Worm (Caenorhabditis elegans) whole organism, L3 larva: ENCODE data around the gene C56G2.15.

Experiments
- aly-2 ChIP-seq: fragments of 150-350 bp; optimal IDR thresholded peaks from 2 replicates; lab custom pipeline; 2014; ENCODE audit warnings: missing biosample characterization, missing genetic modification characterization
- ama-1 ChIP-seq: fragments of 150-350 bp; optimal IDR thresholded peaks from 2 replicates; lab custom pipeline; 2018
- ceh-16 ChIP-seq: sonication (generic microtip); optimal IDR thresholded peaks from 2 replicates; lab custom pipeline; 2017; ENCODE audit warnings: missing biosample characterization, missing genetic modification characterization
- ceh-28 ChIP-seq: fragments of 150-350 bp; optimal IDR thresholded peaks from 2 replicates; lab custom pipeline; 2014; ENCODE audit warnings: missing biosample characterization, missing genetic modification reagents, missing genetic modification characterization
- daf-12 ChIP-seq: fragments of 150-350 bp; optimal IDR thresholded peaks from 2 replicates; lab custom pipeline; 2014; ENCODE audit warnings: missing biosample characterization, missing genetic modification reagents, missing genetic modification characterization
- egl-27 ChIP-seq: sonication (generic microtip); optimal IDR thresholded peaks from 4 replicates; lab custom pipeline; 2017; ENCODE audit warnings: missing biosample characterization, missing genetic modification reagents, missing genetic modification characterization
- egl-5 ChIP-seq: fragments of 150-350 bp; optimal IDR thresholded peaks from 2 replicates; lab custom pipeline; 2017; ENCODE audit warnings: missing biosample characterization, missing genetic modification reagents, missing genetic modification characterization, inconsistent platforms
- elt-1 ChIP-seq: fragments of 150-350 bp; optimal IDR thresholded peaks from 2 replicates; lab custom pipeline; 2014; ENCODE audit warnings: missing biosample characterization, missing genetic modification characterization
- elt-2 ChIP-seq: sonication (generic microtip); optimal IDR thresholded peaks from 2 replicates; lab custom pipeline; 2016; ENCODE audit warnings: missing genetic modification reagents, mild to moderate bottlenecking, missing genetic modification characterization, missing compliant biosample characterization
- eor-1 ChIP-seq, 2 experiments: fragments of 150-350 bp; optimal IDR thresholded peaks; 2 replicates each; lab custom pipeline; 2014 to 2018; ENCODE audit warnings: missing biosample characterization in 2 of 2, missing genetic modification characterization in 2 of 2
- fkh-10 ChIP-seq: sonication (generic microtip); optimal IDR thresholded peaks from 2 replicates; lab custom pipeline; 2017; ENCODE audit warnings: missing biosample characterization, missing genetic modification reagents, missing genetic modification characterization
- fkh-2 ChIP-seq: fragments of 150-350 bp; optimal IDR thresholded peaks from 2 replicates; lab custom pipeline; 2014; ENCODE audit warnings: missing biosample characterization, missing genetic modification reagents, missing genetic modification characterization
- fos-1 ChIP-seq: fragments of 150-350 bp; optimal IDR thresholded peaks from 2 replicates; lab custom pipeline; 2014; ENCODE audit warnings: missing biosample characterization, missing genetic modification characterization
- jun-1 ChIP-seq: fragments of 150-350 bp; optimal IDR thresholded peaks from 2 replicates; lab custom pipeline; 2014; ENCODE audit warnings: missing biosample characterization, missing genetic modification reagents, missing genetic modification characterization
- lin-15B ChIP-seq: fragments of 150-350 bp; optimal IDR thresholded peaks from 2 replicates; lab custom pipeline; 2014; ENCODE audit warnings: missing biosample characterization, missing genetic modification characterization
- nfya-1 ChIP-seq: sonication (generic microtip); optimal IDR thresholded peaks from 2 replicates; lab custom pipeline; 2017; ENCODE audit warnings: missing genetic modification characterization, mild to moderate bottlenecking, missing compliant biosample characterization, antibody characterized with exemption, moderate library complexity; ENCODE audit not compliant: insufficient read depth
- nhr-11 ChIP-seq: fragments of 150-350 bp; optimal IDR thresholded peaks from 2 replicates; lab custom pipeline; 2014; ENCODE audit warnings: missing biosample characterization, missing genetic modification characterization
- nhr-12 ChIP-seq: fragments of 150-350 bp; optimal IDR thresholded peaks from 2 replicates; lab custom pipeline; 2014; ENCODE audit warnings: missing biosample characterization, missing genetic modification characterization
- nhr-25 ChIP-seq: sonication (generic microtip); optimal IDR thresholded peaks from 2 replicates; lab custom pipeline; 2017; ENCODE audit warnings: missing biosample characterization, missing genetic modification characterization
- nhr-43 ChIP-seq: sonication (generic microtip); optimal IDR thresholded peaks from 2 replicates; lab custom pipeline; 2016; ENCODE audit warnings: mild to moderate bottlenecking, missing genetic modification characterization, missing compliant biosample characterization; ENCODE audit not compliant: poor library complexity, severe bottlenecking
- nhr-67 ChIP-seq: fragments of 150-350 bp; optimal IDR thresholded peaks from 2 replicates; lab custom pipeline; 2014; ENCODE audit warnings: missing biosample characterization, missing genetic modification characterization
- pha-4 ChIP-seq: fragments of 150-350 bp; optimal IDR thresholded peaks from 2 replicates; lab custom pipeline; 2014; ENCODE audit warnings: missing biosample characterization, missing genetic modification reagents, missing genetic modification characterization
- pqm-1 ChIP-seq: fragments of 150-350 bp; optimal IDR thresholded peaks from 2 replicates; lab custom pipeline; 2017; ENCODE audit warnings: missing biosample characterization, missing genetic modification characterization, inconsistent platforms
- skn-1 ChIP-seq: fragments of 150-350 bp; optimal IDR thresholded peaks from 2 replicates; lab custom pipeline; 2014; ENCODE audit warnings: missing biosample characterization, missing genetic modification characterization
- snpc-4 ChIP-seq: fragments of 150-350 bp; optimal IDR thresholded peaks from 2 replicates; lab custom pipeline; 2014; ENCODE audit warnings: missing biosample characterization, missing genetic modification characterization
- tbx-2 ChIP-seq: sonication (generic microtip); optimal IDR thresholded peaks from 2 replicates; lab custom pipeline; 2016; ENCODE audit warnings: mild to moderate bottlenecking, missing genetic modification characterization, missing compliant biosample characterization
- unc-62 ChIP-seq: fragments of 150-350 bp; sonication (generic microtip); optimal IDR thresholded peaks from 4 replicates; lab custom pipeline; 2014; ENCODE audit warnings: missing biosample characterization, missing genetic modification reagents, missing genetic modification characterization
- ztf-11 ChIP-seq: fragments of 150-350 bp; optimal IDR thresholded peaks from 2 replicates; lab custom pipeline; 2014; ENCODE audit warnings: missing biosample characterization, missing genetic modification characterization

C56G2.15 gene

ce11 chrIII:6359171-6359854 is 8.4 kb downstream of the C56G2.15 start:
- TF ChIP-seq jun-1 (peak; percentile 31), nhr-25 (tag; lab: Kevin White, UChicago) (peak; percentile 59), pqm-1 (tag; lab: Kevin White, UChicago) (no peak)

ce11 chrIII:6358704-6359103 is 9.0 kb downstream of the C56G2.15 start:
- no peak for TF ChIP-seq ztf-11
- TF ChIP-seq nhr-11 (tag; lab: Kevin White, UChicago) = no peak
- no peak for TF ChIP-seq ceh-28
- no peak for TF ChIP-seq daf-12 (tag; lab: Kevin White, UChicago)
- TF ChIP-seq nhr-43 = no peak
- TF ChIP-seq fos-1 = no peak
- no peak for TF ChIP-seq fkh-2 (tag; lab: Kevin White, UChicago)
- TF ChIP-seq pqm-1 (tag; lab: Kevin White, UChicago) = no peak
- TF ChIP-seq eor-1 (tag; optimal IDR thresholded peaks at IDR 0.05; lab: Kevin White, UChicago) = no peak
- TF ChIP-seq nhr-67 (tag; lab: Kevin White, UChicago) = no peak
- no peak for TF ChIP-seq jun-1
- TF ChIP-seq nhr-12 (tag; lab: Kevin White, UChicago) = no peak
- no peak for TF ChIP-seq ceh-16 (tag; lab: Kevin White, UChicago)
- TF ChIP-seq tbx-2 (tag; lab: Kevin White, UChicago) = no peak
- TF ChIP-seq elt-2 (tag; lab: Kevin White, UChicago) = no peak
- TF ChIP-seq aly-2 (tag; lab: Kevin White, UChicago) = no peak
- no peak for TF ChIP-seq elt-1 (tag; lab: Kevin White, UChicago)
- TF ChIP-seq snpc-4 = no peak

DNA sequence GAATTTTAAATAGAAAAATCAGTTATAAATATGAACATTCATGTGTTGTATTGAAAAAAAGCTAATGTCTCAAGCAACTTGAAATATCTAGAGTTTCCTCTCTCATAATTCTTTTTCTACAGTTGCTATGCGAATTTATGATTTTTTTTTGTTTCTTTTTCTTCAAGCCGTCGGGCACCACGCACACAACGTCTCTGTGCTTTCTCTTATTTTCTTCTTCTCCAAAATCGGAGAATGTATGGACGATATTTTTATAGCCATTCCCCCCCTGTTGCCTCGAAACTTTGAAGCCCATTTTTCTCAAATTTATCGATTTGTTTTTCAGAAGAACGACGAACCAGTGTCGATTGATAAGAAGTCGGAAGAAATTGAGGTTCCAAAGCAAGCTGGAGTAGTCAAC is 10.9 kb downstream of the C56G2.15 start:
- no peak for TF ChIP-seq pha-4 (tag; lab: Kevin White, UChicago)
- peak; percentile 11 for TF ChIP-seq ama-1 (lab: Kevin White, UChicago)

DNA sequence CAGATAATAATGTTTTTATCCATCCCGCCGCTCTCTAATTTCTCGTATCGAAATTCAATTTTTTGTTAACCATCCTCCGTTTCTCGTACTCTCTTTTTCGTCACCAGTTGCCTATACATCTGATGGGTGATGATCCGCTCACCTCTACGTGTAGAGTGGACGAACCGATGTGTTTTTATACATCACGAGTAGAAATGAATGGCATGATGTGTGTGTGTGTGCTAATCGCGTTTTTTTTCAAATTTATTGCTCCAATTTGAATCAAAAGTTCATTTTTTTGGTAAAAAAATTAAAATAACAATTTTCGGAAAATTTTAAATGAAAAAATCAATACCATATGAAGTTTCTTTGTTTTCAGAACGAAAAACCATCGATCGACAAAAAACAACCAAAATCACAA is 11.7 kb downstream of the C56G2.15 start:
- no peak for TF ChIP-seq lin-15B
- peak; percentile 17 for TF ChIP-seq egl-5 (tag; lab: Kevin White, UChicago)
- TF ChIP-seq unc-62 (GFP tag; lab: Kevin White, UChicago) = no peak
- TF ChIP-seq, all 47 proteins: peak for 1

DNA sequence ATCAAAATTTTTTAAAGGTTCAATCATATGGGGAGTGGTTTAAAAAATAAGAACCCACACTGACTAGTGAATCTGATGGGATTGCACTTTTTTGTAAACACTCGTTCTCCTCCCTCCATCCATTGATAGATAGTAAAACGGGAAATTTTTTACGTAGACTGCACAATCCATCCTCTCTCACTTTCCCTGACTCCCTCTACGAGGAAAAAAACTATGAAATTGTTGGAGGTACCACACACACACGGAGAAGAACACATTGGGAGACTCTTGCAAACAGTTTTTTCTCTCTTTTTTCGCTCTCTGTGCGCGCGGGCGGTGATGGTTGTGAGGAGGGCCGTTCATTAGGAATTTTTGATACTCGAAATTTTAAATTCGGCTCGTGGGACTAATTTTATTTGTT is 12.3 kb downstream of the C56G2.15 start:
- TF ChIP-seq pha-4 (tag; lab: Kevin White, UChicago) (peak; percentile 19), skn-1 (tag; lab: Kevin White, UChicago) (no peak)

- TF ChIP-seq ceh-28 = no peak
- TF ChIP-seq egl-27 (tag; lab: Kevin White, UChicago) = no peak
Measured at ce11 chrIII:6353084-6353483, 14.6 kb downstream of the C56G2.15 start, which contains the start of gene akap-1. akap-1 (plus strand) TSS chrIII:6353384.

DNA sequence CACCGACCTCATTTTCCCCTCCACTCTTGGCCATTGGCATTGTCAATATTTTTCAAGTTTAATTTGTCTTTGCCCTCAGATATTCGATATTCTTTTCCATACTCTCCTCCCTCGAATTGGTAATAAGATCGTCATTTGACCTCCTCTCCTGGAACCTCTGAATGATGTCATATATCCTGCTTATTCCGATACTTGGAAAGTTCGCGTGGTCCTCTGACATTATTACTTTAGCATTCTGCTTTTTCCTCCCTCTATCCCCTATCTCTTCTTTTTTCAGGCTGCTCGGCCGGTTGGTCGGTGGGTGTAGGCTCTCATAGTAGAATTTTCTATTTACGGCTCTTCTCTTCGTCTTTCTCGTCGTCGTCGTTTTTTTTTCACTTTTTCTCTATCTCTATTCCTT is 15.2 kb downstream of the C56G2.15 start:
- no peak for TF ChIP-seq ztf-11
- TF ChIP-seq jun-1 = no peak
- TF ChIP-seq fkh-10 (GFP tag; lab: Kevin White, UChicago) = peak; percentile 36
- TF ChIP-seq tbx-2 (tag; lab: Kevin White, UChicago) = peak; percentile 34
- TF ChIP-seq nfya-1 (tag; lab: Kevin White, UChicago) = peak; percentile 20

DNA sequence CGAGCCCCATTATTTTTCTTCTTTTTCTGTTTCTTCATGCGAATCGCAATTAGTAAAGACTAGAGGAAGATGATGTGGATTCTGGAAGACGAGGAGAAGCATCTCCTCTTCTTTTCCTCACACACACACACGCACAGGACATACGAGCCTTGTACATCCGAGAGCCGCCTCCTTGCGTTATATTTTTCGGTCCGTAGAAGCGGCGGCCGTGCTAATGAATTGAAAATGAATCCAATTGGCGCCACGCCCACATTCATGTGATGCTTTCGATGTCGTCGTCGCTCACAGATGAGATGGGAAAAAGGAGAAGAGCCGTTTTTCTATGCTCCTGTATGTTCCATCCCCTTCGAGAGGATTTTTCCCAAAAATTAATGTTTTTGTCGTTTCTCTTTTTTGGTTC is 16.3 kb downstream of the C56G2.15 start:
- TF ChIP-seq skn-1 (tag; lab: Kevin White, UChicago) (no peak), tbx-2 (tag; lab: Kevin White, UChicago) (no peak), nfya-1 (tag; lab: Kevin White, UChicago) (peak; percentile 31), ama-1 (lab: Kevin White, UChicago) (peak; percentile 14)
- TF ChIP-seq, all 47 proteins: peak for 2
